Fruit fly (Drosophila melanogaster) whole organism, wandering third instar larva: ENCODE results near the gene Oatp26F.

ENCODE experiments used
- Abd-B ChIP-seq: fragments of >200 bp; optimal IDR thresholded peaks from 2 replicates; lab custom pipeline; 2017; ENCODE audit warnings: missing biosample characterization, missing genetic modification characterization
- Dfd ChIP-seq: fragments of >200 bp; optimal IDR thresholded peaks from 2 replicates; lab custom pipeline; 2017; ENCODE audit warnings: missing biosample characterization, missing genetic modification characterization
- Hnf4 ChIP-seq: fragments of 200-800 bp; sonication (Bioruptor generic); optimal IDR thresholded peaks from 2 replicates; lab custom pipeline; 2016; ENCODE audit warnings: missing biosample characterization, mild to moderate bottlenecking, missing genetic modification characterization
- Hr83 ChIP-seq: fragments of 200-300 bp; sonication (Bioruptor generic); optimal IDR thresholded peaks from 2 replicates; lab custom pipeline; 2016; ENCODE audit warnings: missing biosample characterization, mild to moderate bottlenecking, missing genetic modification characterization, moderate library complexity; ENCODE audit not compliant: poor library complexity, severe bottlenecking
- br ChIP-seq: fragments of 200-800 bp; sonication (Bioruptor generic); optimal IDR thresholded peaks from 2 replicates; lab custom pipeline; 2016; ENCODE audit warnings: missing biosample characterization, missing genetic modification characterization
- ey ChIP-seq: fragments of 200-800 bp; sonication (Bioruptor generic); optimal IDR thresholded peaks from 2 replicates; lab custom pipeline; 2016; ENCODE audit warnings: missing biosample characterization, missing genetic modification characterization
- fru ChIP-seq: fragments of 200-800 bp; sonication (Bioruptor generic); optimal IDR thresholded peaks from 3 replicates; lab custom pipeline; 2016; ENCODE audit warnings: missing biosample characterization, mild to moderate bottlenecking, missing genetic modification characterization
- h ChIP-seq: fragments of 200-800 bp; sonication (Bioruptor generic); optimal IDR thresholded peaks from 3 replicates; lab custom pipeline; 2016; ENCODE audit warnings: missing biosample characterization, mild to moderate bottlenecking, missing genetic modification characterization
- lola ChIP-seq: fragments of >200 bp; optimal IDR thresholded peaks from 2 replicates; lab custom pipeline; 2017; ENCODE audit warnings: missing biosample characterization, missing genetic modification characterization
- pan ChIP-seq: fragments of >200 bp; optimal IDR thresholded peaks from 2 replicates; lab custom pipeline; 2017
- sv ChIP-seq: fragments of 200-800 bp; sonication (Bioruptor generic); optimal IDR thresholded peaks from 3 replicates; lab custom pipeline; 2016; ENCODE audit warnings: missing biosample characterization, missing genetic modification characterization
- usp ChIP-seq: fragments of >200 bp; optimal IDR thresholded peaks from 2 replicates; lab custom pipeline; 2017; ENCODE audit warnings: missing biosample characterization, missing genetic modification characterization

- TF ChIP-seq Dfd (GFP tag; lab: Kevin White, UChicago) (no peak), fru (GFP tag; lab: Kevin White, UChicago) (no peak), br (no peak), usp (GFP tag; lab: Kevin White, UChicago) (no peak), lola (GFP tag; lab: Kevin White, UChicago) (no peak), pan (lab: Kevin White, UChicago) (no peak), h (GFP tag; lab: Kevin White, UChicago) (no peak), ey (GFP tag; lab: Kevin White, UChicago) (no peak), Hnf4 (no peak), Abd-B (GFP tag; lab: Kevin White, UChicago) (no peak), Hr83 (GFP tag; lab: Kevin White, UChicago) (no peak), sv (no peak)
Measured at dm6 chr2L:6677453-6677852, 45.2 kb upstream of the Oatp26F start, which contains the start of gene Nse1.
